Worm (Caenorhabditis elegans) whole organism, young adult: ENCODE results near the gene mig-15.

Source experiments
- B0336.3 ChIP-seq: fragments of 200-800 bp; sonication (Bioruptor generic); IDR thresholded peaks from 2 replicates; pipeline ENCODE4 v1.3.6; 2022; ENCODE audit warnings: missing genetic modification characterization, missing compliant biosample characterization
- F10E7.11 ChIP-seq: sonication (generic microtip); optimal IDR thresholded peaks from 2 replicates; lab custom pipeline; 2017; ENCODE audit warnings: mild to moderate bottlenecking, missing genetic modification characterization, moderate library complexity, missing compliant biosample characterization
- F37B4.10 ChIP-seq: fragments of 200-800 bp; sonication (Bioruptor generic); IDR thresholded peaks from 2 replicates; pipeline ENCODE4 v1.3.6; 2022; ENCODE audit warnings: missing genetic modification characterization, missing compliant biosample characterization
- F52B5.7 ChIP-seq: sonication (generic microtip); optimal IDR thresholded peaks from 2 replicates; lab custom pipeline; 2016; ENCODE audit warnings: mild to moderate bottlenecking, missing genetic modification characterization, missing compliant biosample characterization
- T07F8.4 ChIP-seq: sonication (generic microtip); optimal IDR thresholded peaks from 2 replicates; lab custom pipeline; 2016; ENCODE audit warnings: mild to moderate bottlenecking, missing genetic modification characterization, moderate library complexity, missing compliant biosample characterization
- Y53F4B.3 ChIP-seq: fragments of 200-800 bp; sonication (Bioruptor generic); IDR thresholded peaks from 2 replicates; pipeline ENCODE4 v1.3.6; 2022; ENCODE audit warnings: missing genetic modification reagents, missing genetic modification characterization, missing compliant biosample characterization
- Y79H2A.3 ChIP-seq: fragments of 200-800 bp; sonication (Bioruptor generic); conservative IDR thresholded peaks from 2 replicates; pipeline ENCODE4 v1.3.6; 2022; ENCODE audit warnings: missing genetic modification reagents, missing genetic modification characterization, missing compliant biosample characterization
- Y95B8A.8 ChIP-seq: fragments of 200-800 bp; sonication (Bioruptor generic); IDR thresholded peaks from 2 replicates; pipeline ENCODE4 v1.3.6; 2022; ENCODE audit warnings: missing genetic modification reagents, missing genetic modification characterization, missing compliant biosample characterization
- atf-7 ChIP-seq: sonication (generic microtip); optimal IDR thresholded peaks from 2 replicates; lab custom pipeline; 2017; ENCODE audit warnings: mild to moderate bottlenecking, missing genetic modification characterization, missing compliant biosample characterization
- attf-5 ChIP-seq: fragments of 200-800 bp; sonication (Bioruptor generic); optimal IDR thresholded peaks from 2 replicates; lab custom pipeline; 2018; ENCODE audit warnings: mild to moderate bottlenecking, missing genetic modification characterization, missing compliant biosample characterization
- attf-6 ChIP-seq: fragments of 200-800 bp; sonication (Bioruptor generic); IDR thresholded peaks from 2 replicates; pipeline ENCODE4 v1.3.6; 2022; ENCODE audit warnings: missing genetic modification reagents, missing genetic modification characterization, missing compliant biosample characterization
- ccch-3 ChIP-seq: fragments of 200-800 bp; sonication (Bioruptor generic); optimal IDR thresholded peaks from 2 replicates; lab custom pipeline; 2018; ENCODE audit warnings: mild to moderate bottlenecking, missing genetic modification characterization, missing compliant biosample characterization
- cebp-2 ChIP-seq: fragments of 200-800 bp; sonication (Bioruptor generic); IDR thresholded peaks from 2 replicates; pipeline ENCODE4 v1.3.6; 2022; ENCODE audit warnings: missing genetic modification characterization, missing compliant biosample characterization
- ceh-40 ChIP-seq: fragments of 200-800 bp; sonication (Bioruptor generic); IDR thresholded peaks from 2 replicates; pipeline ENCODE4 v1.3.6; 2022; ENCODE audit warnings: missing genetic modification characterization, missing compliant biosample characterization
- ceh-91 ChIP-seq: fragments of 200-800 bp; sonication (Bioruptor generic); IDR thresholded peaks from 2 replicates; pipeline ENCODE4 v1.3.6; 2022; ENCODE audit warnings: missing genetic modification reagents, missing genetic modification characterization, missing compliant biosample characterization
- chd-7 ChIP-seq: sonication (generic microtip); optimal IDR thresholded peaks from 2 replicates; lab custom pipeline; 2016; ENCODE audit warnings: mild to moderate bottlenecking, missing genetic modification characterization, moderate library complexity, missing compliant biosample characterization
- efl-1 ChIP-seq: fragments of 150-350 bp; optimal IDR thresholded peaks from 2 replicates; lab custom pipeline; 2014; ENCODE audit warnings: missing biosample characterization, missing genetic modification reagents, missing genetic modification characterization
- ekl-4 ChIP-seq: fragments of 200-800 bp; sonication (Bioruptor generic); IDR thresholded peaks from 2 replicates; pipeline ENCODE4 v1.3.6; 2022; ENCODE audit warnings: missing genetic modification reagents, missing genetic modification characterization, missing compliant biosample characterization
- ets-4 ChIP-seq: fragments of 200-800 bp; sonication (Bioruptor generic); optimal IDR thresholded peaks from 2 replicates; lab custom pipeline; 2018; ENCODE audit warnings: mild to moderate bottlenecking, missing genetic modification characterization, missing compliant biosample characterization
- fkh-3 ChIP-seq: sonication (generic microtip); optimal IDR thresholded peaks from 2 replicates; lab custom pipeline; 2016; ENCODE audit warnings: mild to moderate bottlenecking, missing genetic modification characterization, missing compliant biosample characterization
- hlh-12 ChIP-seq: sonication (generic microtip); optimal IDR thresholded peaks from 2 replicates; lab custom pipeline; 2016; ENCODE audit warnings: missing genetic modification characterization, missing compliant biosample characterization
- hmg-1.2 ChIP-seq: fragments of 200-800 bp; sonication (Bioruptor generic); IDR thresholded peaks from 2 replicates; pipeline ENCODE4 v1.3.6; 2022; ENCODE audit warnings: missing genetic modification reagents, missing genetic modification characterization, missing compliant biosample characterization
- lsy-27 ChIP-seq: sonication (generic microtip); optimal IDR thresholded peaks from 2 replicates; lab custom pipeline; 2017; ENCODE audit warnings: missing genetic modification characterization, mild to moderate bottlenecking, missing compliant biosample characterization, antibody characterized with exemption, missing genotype, borderline replicate concordance; ENCODE audit not compliant: insufficient read depth
- madf-10 ChIP-seq: sonication (generic microtip); optimal IDR thresholded peaks from 2 replicates; lab custom pipeline; 2016; ENCODE audit warnings: mild to moderate bottlenecking, missing genetic modification characterization, missing compliant biosample characterization
- mel-28 ChIP-seq: sonication (generic microtip); optimal IDR thresholded peaks from 2 replicates; lab custom pipeline; 2016; ENCODE audit warnings: borderline replicate concordance, mild to moderate bottlenecking, missing genetic modification characterization, missing compliant biosample characterization
- nhr-179 ChIP-seq: sonication (generic microtip); optimal IDR thresholded peaks from 2 replicates; lab custom pipeline; 2016; ENCODE audit warnings: mild to moderate bottlenecking, missing genetic modification characterization, missing compliant biosample characterization
- rpc-1 ChIP-seq, 2 experiments: fragments of 150-350 bp in 1 of 2; sonication (generic microtip) in 1 of 2; optimal IDR thresholded peaks; 2 replicates each; lab custom pipeline; 2014 to 2018; ENCODE audit warnings: missing biosample characterization in 1 of 2, missing genetic modification characterization in 1 of 2, missing genetic modification reagents in 1 of 2, missing genotype in 1 of 2
- tbp1 ChIP-seq: fragments of 200-800 bp; sonication (Bioruptor generic); optimal IDR thresholded peaks from 2 replicates; lab custom pipeline; 2018; ENCODE audit warnings: mild to moderate bottlenecking, missing genetic modification characterization, missing compliant biosample characterization
- tlf-1 ChIP-seq: fragments of 200-800 bp; sonication (Bioruptor generic); optimal IDR thresholded peaks from 2 replicates; lab custom pipeline; 2018; ENCODE audit warnings: mild to moderate bottlenecking, missing genetic modification characterization, missing compliant biosample characterization
- unc-62 ChIP-seq: fragments of 150-350 bp; optimal IDR thresholded peaks from 2 replicates; lab custom pipeline; 2014; ENCODE audit warnings: missing biosample characterization, missing genetic modification reagents, missing genetic modification characterization
- xnd-1 ChIP-seq: sonication (generic microtip); optimal IDR thresholded peaks from 2 replicates; lab custom pipeline; 2016; ENCODE audit warnings: missing genotype, missing genetic modification reagents, missing genetic modification characterization, missing compliant biosample characterization
- zim-3 ChIP-seq: sonication (generic microtip); optimal IDR thresholded peaks from 2 replicates; lab custom pipeline; 2017; ENCODE audit warnings: mild to moderate bottlenecking, missing genetic modification characterization, moderate library complexity, missing compliant biosample characterization
- ztf-18 ChIP-seq: sonication (generic microtip); optimal IDR thresholded peaks from 2 replicates; lab custom pipeline; 2016; ENCODE audit warnings: missing genotype, mild to moderate bottlenecking, missing genetic modification characterization, missing compliant biosample characterization
- ztf-25 ChIP-seq: fragments of 200-800 bp; sonication (Bioruptor generic); IDR thresholded peaks from 2 replicates; pipeline ENCODE4 v1.3.6; 2022; ENCODE audit warnings: missing genetic modification reagents, missing genetic modification characterization, missing compliant biosample characterization

mig-15 gene

DNA sequence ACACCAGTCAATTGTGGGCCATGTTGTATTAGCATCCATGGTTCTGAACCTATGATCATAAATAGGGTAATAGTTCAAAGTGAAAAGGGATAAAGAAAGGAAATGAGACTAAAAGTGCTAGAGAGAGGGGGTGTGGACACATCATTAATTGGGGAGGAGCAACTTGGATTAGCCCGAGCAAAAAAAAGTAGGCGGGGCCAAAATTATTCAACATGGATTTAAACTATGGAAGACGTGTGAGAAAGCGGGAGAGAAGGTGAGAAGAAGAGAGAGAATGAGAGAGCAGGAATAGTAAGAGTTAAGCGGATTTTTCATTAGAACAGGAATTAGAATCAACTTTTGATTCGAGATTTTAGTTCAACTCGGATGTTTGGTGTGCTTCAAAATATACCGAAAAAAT, 35.1 kb upstream of the mig-15 start, which contains the start of gene C39B10.1 (continued):
- TF ChIP-seq hlh-12 (tag; lab: Kevin White, UChicago) (no peak), attf-6 (GFP tag; lab: Robert Waterston, UW) (no peak), ztf-25 (GFP tag; lab: Robert Waterston, UW) (no peak), Y53F4B.3 (GFP tag; lab: Robert Waterston, UW) (no peak)

DNA sequence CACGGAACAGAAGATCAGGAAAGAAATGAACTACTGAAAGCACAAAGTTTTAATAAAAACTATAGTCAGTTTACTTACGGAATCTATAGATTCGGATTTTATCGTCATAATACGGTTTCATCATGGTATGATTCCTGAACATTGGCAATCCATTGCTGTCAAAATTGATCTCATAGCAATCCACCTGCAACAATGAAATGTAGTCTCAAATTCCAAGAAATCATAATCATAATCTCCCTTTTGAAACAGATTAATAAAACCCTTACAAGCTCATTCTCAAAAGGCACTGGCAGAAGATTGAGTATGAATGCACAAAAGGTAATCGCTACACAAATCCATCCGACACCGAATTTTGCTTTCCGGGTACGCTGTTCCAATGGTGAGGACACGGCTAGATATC, 33.9 kb upstream of the mig-15 start:
- TF ChIP-seq Y79H2A.3 (GFP tag; lab: Robert Waterston, UW) (no peak), atf-7 (tag; lab: Kevin White, UChicago) (no peak), ccch-3 (no peak), F10E7.11 (tag; lab: Kevin White, UChicago) (no peak), efl-1 (GFP tag; lab: Kevin White, UChicago) (no peak), F37B4.10 (GFP tag; lab: Robert Waterston, UW) (no peak), fkh-3 (no peak), ceh-40 (no peak), madf-10 (tag; lab: Kevin White, UChicago) (no peak), B0336.3 (no peak), ceh-91 (GFP tag; lab: Robert Waterston, UW) (no peak), nhr-179 (tag; lab: Kevin White, UChicago) (no peak), attf-5 (GFP tag; lab: Kevin White, UChicago) (no peak), lsy-27 (tag; lab: Kevin White, UChicago) (no peak), unc-62 (no peak)

DNA sequence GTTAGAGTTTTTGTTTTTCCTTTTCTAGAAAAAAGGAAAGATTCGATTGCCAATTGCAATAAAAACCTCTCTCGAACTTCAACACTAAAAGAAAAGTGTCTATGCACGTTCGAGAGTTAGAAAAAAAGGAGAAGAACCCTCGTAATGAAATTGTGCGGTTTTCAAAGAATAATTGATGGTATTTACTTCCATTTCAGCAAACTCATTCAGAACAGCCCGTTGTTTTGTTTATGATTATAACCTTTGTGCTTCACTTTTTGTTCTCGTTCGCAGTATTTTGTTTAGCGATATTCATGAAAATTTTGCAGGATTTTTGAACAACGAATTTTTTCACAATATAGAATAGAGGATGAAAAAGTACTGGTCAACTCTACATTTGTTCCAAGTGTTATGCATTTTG, 25.5 kb upstream of the mig-15 start, which contains the start of gene lgc-41:
Gene lgc-41 (plus strand): TSS at position 301 of the 400 bp plus-strand sequence.
- TF ChIP-seq chd-7 (no peak), F52B5.7 (tag; lab: Kevin White, UChicago) (no peak), ekl-4 (GFP tag; lab: Robert Waterston, UW) (no peak)

DNA sequence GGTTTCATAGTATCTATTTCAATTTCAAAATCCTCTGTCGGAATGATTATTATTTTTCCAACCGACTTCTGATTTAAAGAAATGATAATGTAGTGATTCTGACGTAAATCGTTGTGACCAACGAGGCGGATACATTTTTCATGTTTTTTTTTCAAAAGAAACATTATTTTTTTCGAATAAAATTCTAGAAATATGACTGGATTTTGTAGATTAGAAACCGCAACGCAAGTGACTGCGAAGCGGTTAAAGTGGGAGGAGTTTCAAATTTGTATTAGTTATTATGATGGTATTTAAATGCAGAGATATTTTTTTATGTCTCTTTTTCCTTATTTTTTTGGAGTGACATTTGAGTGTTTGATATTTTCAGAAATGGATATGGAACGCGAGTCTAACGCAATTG, 18.5 kb upstream of the mig-15 start, which contains the start of gene C39B10.5:
Gene C39B10.5 (plus strand): TSS at position 362 of the 400 bp plus-strand sequence.
- TF ChIP-seq lsy-27 (tag; lab: Kevin White, UChicago) (no peak), tlf-1 (GFP tag; lab: Kevin White, UChicago) (no peak), atf-7 (tag; lab: Kevin White, UChicago) (no peak), efl-1 (GFP tag; lab: Kevin White, UChicago) (no peak), zim-3 (tag; lab: Kevin White, UChicago) (no peak), ets-4 (GFP tag; lab: Kevin White, UChicago) (no peak), rpc-1 (optimal IDR thresholded peaks at IDR 0.05; lab: Kevin White, UChicago) (no peak), rpc-1 (tag; optimal IDR thresholded peaks at IDR 0.05; lab: Kevin White, UChicago) (no peak), cebp-2 (GFP tag; lab: Robert Waterston, UW) (no peak), T07F8.4 (tag; lab: Kevin White, UChicago) (no peak)
- TF ChIP-seq, all 124 proteins: peak for 0

DNA sequence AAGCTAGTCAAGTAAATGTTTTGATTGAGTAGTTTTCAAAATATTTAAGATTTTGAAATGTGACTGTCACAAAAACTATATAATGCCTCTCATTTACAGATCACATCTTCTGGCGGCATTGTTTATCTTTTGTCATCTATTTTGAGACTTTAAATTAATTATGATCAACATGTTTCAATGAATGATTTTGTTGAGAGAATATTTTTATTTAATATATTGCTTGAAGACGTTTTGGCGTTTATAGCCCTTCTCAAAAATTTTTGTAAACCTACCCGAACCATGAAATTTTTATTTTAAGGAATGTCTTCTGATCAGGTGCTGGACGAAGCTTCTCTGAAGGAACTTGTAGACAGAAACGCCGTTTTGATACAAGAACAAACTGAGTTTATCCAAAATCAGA, 16.2 kb upstream of the mig-15 start, which contains the start of gene C39B10.4:
Gene C39B10.4 (plus strand): TSS at position 301 of the 400 bp plus-strand sequence.
- TF ChIP-seq hmg-1.2 (GFP tag; lab: Robert Waterston, UW) (no peak), mel-28 (tag; lab: Kevin White, UChicago) (no peak), Y95B8A.8 (GFP tag; lab: Robert Waterston, UW) (no peak), tbp1 (no peak), ztf-18 (tag; lab: Kevin White, UChicago) (no peak), xnd-1 (tag; lab: Kevin White, UChicago) (no peak), T07F8.4 (tag; lab: Kevin White, UChicago) (no peak), nhr-179 (tag; lab: Kevin White, UChicago) (no peak)
